Fruit fly (Drosophila melanogaster) whole organism, embryonic: ENCODE results near the gene SdhC.

Experiments
- BEAF-32 ChIP-seq: fragments of 200-800 bp; sonication (Bioruptor generic); optimal IDR thresholded peaks from 3 replicates; lab custom pipeline; 2017; ENCODE audit warnings: missing biosample characterization, missing genetic modification characterization, mild to moderate bottlenecking, moderate library complexity, missing genetic modification reagents
- Bgb ChIP-seq: fragments of 200-800 bp; sonication (Bioruptor generic); IDR thresholded peaks from 2 replicates; pipeline ENCODE4 v1.3.6; 2022; ENCODE audit warnings: missing biosample characterization, missing genetic modification characterization; ENCODE audit not compliant: partially characterized antibody
- CG1024 ChIP-seq: fragments of 200-800 bp; sonication (Bioruptor generic); IDR thresholded peaks from 2 replicates; pipeline ENCODE4 v1.3.6; 2022; ENCODE audit warnings: missing biosample characterization, missing genetic modification characterization
- CG10267 ChIP-seq: fragments of 200-800 bp; sonication (Bioruptor generic); optimal IDR thresholded peaks from 2 replicates; lab custom pipeline; 2018; ENCODE audit warnings: missing biosample characterization, mild to moderate bottlenecking, missing genetic modification characterization, moderate library complexity
- CG1233 ChIP-seq: fragments of 200-800 bp; sonication (Bioruptor generic); optimal IDR thresholded peaks from 4 replicates; lab custom pipeline; 2018; ENCODE audit warnings: missing biosample characterization, mild to moderate bottlenecking, missing genetic modification characterization
- CG12942 ChIP-seq: fragments of 200-800 bp; sonication (Bioruptor generic); optimal IDR thresholded peaks from 3 replicates; lab custom pipeline; 2016; ENCODE audit warnings: missing biosample characterization, missing genetic modification characterization
- CG14965 ChIP-seq: fragments of 200-800 bp; sonication (Bioruptor generic); optimal IDR thresholded peaks from 2 replicates; lab custom pipeline; 2016; ENCODE audit warnings: missing biosample characterization, missing genetic modification characterization, borderline replicate concordance
- CG1529 ChIP-seq: fragments of 200-800 bp; sonication (Bioruptor generic); optimal IDR thresholded peaks from 3 replicates; lab custom pipeline; 2018; ENCODE audit warnings: missing biosample characterization, missing genetic modification characterization
- CG17568 ChIP-seq: fragments of 200-800 bp; sonication (Bioruptor generic); optimal IDR thresholded peaks from 2 replicates; lab custom pipeline; 2018; ENCODE audit warnings: missing biosample characterization, mild to moderate bottlenecking, missing genetic modification characterization, moderate library complexity
- CG2129 ChIP-seq: fragments of 200-800 bp; sonication (Bioruptor generic); IDR thresholded peaks from 2 replicates; pipeline ENCODE4 v1.3.6; 2022; ENCODE audit warnings: missing biosample characterization, missing genetic modification characterization; ENCODE audit not compliant: partially characterized antibody
- CG2678 ChIP-seq: fragments of 200-800 bp; sonication (Bioruptor generic); optimal IDR thresholded peaks from 3 replicates; lab custom pipeline; 2019; ENCODE audit warnings: missing biosample characterization, mild to moderate bottlenecking, missing genetic modification characterization, moderate library complexity
- CG3847 ChIP-seq: fragments of 200-800 bp; sonication (Bioruptor generic); IDR thresholded peaks from 2 replicates; pipeline ENCODE4 v1.3.6; 2022; ENCODE audit warnings: missing biosample characterization, missing genetic modification characterization
- CG6854 ChIP-seq: fragments of 200-800 bp; sonication (Bioruptor generic); optimal IDR thresholded peaks from 3 replicates; lab custom pipeline; 2017; ENCODE audit warnings: missing biosample characterization, mild to moderate bottlenecking, missing genetic modification characterization
- CG7556 ChIP-seq: fragments of 200-800 bp; sonication (Bioruptor generic); optimal IDR thresholded peaks from 2 replicates; lab custom pipeline; 2017; ENCODE audit warnings: missing biosample characterization, mild to moderate bottlenecking, missing genetic modification characterization
- CG7987 ChIP-seq: fragments of 200-800 bp; sonication (Bioruptor generic); optimal IDR thresholded peaks from 2 replicates; lab custom pipeline; 2018; ENCODE audit warnings: missing biosample characterization, mild to moderate bottlenecking, missing genetic modification characterization, moderate library complexity
- CG8765 ChIP-seq: fragments of 200-800 bp; sonication (Bioruptor generic); IDR thresholded peaks from 2 replicates; pipeline ENCODE4 v1.3.6; 2022; ENCODE audit warnings: missing biosample characterization, missing genetic modification characterization
- CkIIα-i1 ChIP-seq: fragments of 200-800 bp; sonication (Bioruptor generic); IDR thresholded peaks from 2 replicates; pipeline ENCODE4 v1.3.6; 2022; ENCODE audit warnings: missing biosample characterization, missing genetic modification characterization
- Dfd ChIP-seq, 2 experiments: fragments of >200 bp; optimal IDR thresholded peaks; 2 replicates each; lab custom pipeline; 2017; ENCODE audit warnings: missing biosample characterization in 2 of 2, missing genetic modification characterization in 2 of 2
- MBD-R2 ChIP-seq: fragments of 200-800 bp; sonication (Bioruptor generic); IDR thresholded peaks from 2 replicates; pipeline ENCODE4 v1.3.6; 2022; ENCODE audit warnings: missing biosample characterization, missing genetic modification characterization
- MTF-1 ChIP-seq: fragments of 200-800 bp; sonication (Bioruptor generic); optimal IDR thresholded peaks from 2 replicates; lab custom pipeline; 2018; ENCODE audit warnings: missing biosample characterization, mild to moderate bottlenecking, missing genetic modification characterization, borderline replicate concordance
- TFAM ChIP-seq: fragments of 200-800 bp; sonication (Bioruptor generic); optimal IDR thresholded peaks from 2 replicates; lab custom pipeline; 2017; ENCODE audit warnings: missing biosample characterization, missing genetic modification characterization, inconsistent platforms
- ap ChIP-seq: fragments of 200-800 bp; sonication (Bioruptor generic); IDR thresholded peaks from 2 replicates; pipeline ENCODE4 v1.3.6; 2022; ENCODE audit warnings: missing biosample characterization, missing genetic modification characterization
- az2 ChIP-seq: fragments of 200-800 bp; sonication (Bioruptor generic); optimal IDR thresholded peaks from 3 replicates; lab custom pipeline; 2016; ENCODE audit warnings: missing biosample characterization, missing genetic modification characterization
- bab2 ChIP-seq: fragments of 200-800 bp; sonication (Bioruptor generic); optimal IDR thresholded peaks from 2 replicates; lab custom pipeline; 2016; ENCODE audit warnings: missing biosample characterization, missing genetic modification characterization
- chinmo ChIP-seq: fragments of 200-800 bp; sonication (Bioruptor generic); IDR thresholded peaks from 4 replicates; pipeline ENCODE4 v1.3.6; 2022; ENCODE audit warnings: missing biosample characterization, missing genetic modification characterization; ENCODE audit not compliant: partially characterized antibody
- esg ChIP-seq: fragments of 200-800 bp; sonication (Bioruptor generic); conservative IDR thresholded peaks from 2 replicates; pipeline ENCODE4 v1.3.6; 2022; ENCODE audit warnings: missing biosample characterization, missing genetic modification characterization
- exex ChIP-seq: fragments of 200-800 bp; sonication (Bioruptor generic); optimal IDR thresholded peaks from 4 replicates; lab custom pipeline; 2018; ENCODE audit warnings: missing biosample characterization, mild to moderate bottlenecking, missing genetic modification characterization, moderate library complexity
- gsb-n ChIP-seq: fragments of 200-800 bp; sonication (Bioruptor generic); optimal IDR thresholded peaks from 3 replicates; lab custom pipeline; 2018; ENCODE audit warnings: missing biosample characterization, mild to moderate bottlenecking, missing genetic modification characterization
- gt ChIP-seq: fragments of 200-800 bp; sonication (Bioruptor generic); IDR thresholded peaks from 2 replicates; pipeline ENCODE4 v1.3.6; 2022; ENCODE audit warnings: missing biosample characterization, missing genetic modification characterization
- ind ChIP-seq: fragments of 200-800 bp; sonication (Bioruptor generic); optimal IDR thresholded peaks from 3 replicates; lab custom pipeline; 2016; ENCODE audit warnings: missing biosample characterization, missing genetic modification characterization
- lola ChIP-seq, 3 experiments: fragments of >200 bp in 2 of 3; fragments of 200-800 bp in 1 of 3; sonication (Bioruptor generic) in 1 of 3; optimal IDR thresholded peaks; 2 replicates each; lab custom pipeline; 2017 to 2019; ENCODE audit warnings: missing biosample characterization in 3 of 3, missing genetic modification characterization in 3 of 3, mild to moderate bottlenecking in 1 of 3, moderate library complexity in 1 of 3
- luna ChIP-seq: fragments of 200-800 bp; sonication (Bioruptor generic); optimal IDR thresholded peaks from 2 replicates; lab custom pipeline; 2016; ENCODE audit warnings: missing biosample characterization, missing genetic modification characterization
- mam ChIP-seq: fragments of 200-800 bp; sonication (Bioruptor generic); optimal IDR thresholded peaks from 3 replicates; lab custom pipeline; 2016; ENCODE audit warnings: missing biosample characterization, missing genetic modification characterization
- prd ChIP-seq, 3 experiments: fragments of >200 bp in 2 of 3; fragments of 200-800 bp in 1 of 3; sonication (Bioruptor generic) in 1 of 3; optimal IDR thresholded peaks in 2 of 3; IDR thresholded peaks in 1 of 3; 2 replicates in 2 of 3; 3 replicates in 1 of 3; pipeline versions ENCODE4 v1.3.6 to Lab custom; 2017 to 2022; ENCODE audit warnings: missing biosample characterization in 1 of 3, missing genetic modification characterization in 1 of 3
- psq ChIP-seq: fragments of 200-800 bp; sonication (Bioruptor generic); optimal IDR thresholded peaks from 2 replicates; lab custom pipeline; 2017; ENCODE audit warnings: missing biosample characterization, missing genetic modification characterization
- sens-2 ChIP-seq: fragments of 200-800 bp; sonication (Bioruptor generic); IDR thresholded peaks from 2 replicates; pipeline ENCODE4 v1.3.6; 2022; ENCODE audit warnings: missing biosample characterization, missing genetic modification characterization
- sqz ChIP-seq: fragments of 200-800 bp; sonication (Bioruptor generic); optimal IDR thresholded peaks from 3 replicates; lab custom pipeline; 2018; ENCODE audit warnings: missing biosample characterization, mild to moderate bottlenecking, missing genetic modification characterization
- tna ChIP-seq: fragments of 200-800 bp; sonication (Bioruptor generic); IDR thresholded peaks from 2 replicates; pipeline ENCODE4 v1.3.6; 2022; ENCODE audit warnings: missing biosample characterization, missing genetic modification characterization; ENCODE audit not compliant: partially characterized antibody
- tx ChIP-seq: fragments of 200-800 bp; sonication (Bioruptor generic); optimal IDR thresholded peaks from 2 replicates; lab custom pipeline; 2016; ENCODE audit warnings: missing biosample characterization, missing genetic modification characterization
- wor ChIP-seq: fragments of 200-800 bp; sonication (Bioruptor generic); IDR thresholded peaks from 2 replicates; pipeline ENCODE4 v1.3.6; 2022; ENCODE audit warnings: missing biosample characterization, missing genetic modification characterization

Gene SdhC

DNA sequence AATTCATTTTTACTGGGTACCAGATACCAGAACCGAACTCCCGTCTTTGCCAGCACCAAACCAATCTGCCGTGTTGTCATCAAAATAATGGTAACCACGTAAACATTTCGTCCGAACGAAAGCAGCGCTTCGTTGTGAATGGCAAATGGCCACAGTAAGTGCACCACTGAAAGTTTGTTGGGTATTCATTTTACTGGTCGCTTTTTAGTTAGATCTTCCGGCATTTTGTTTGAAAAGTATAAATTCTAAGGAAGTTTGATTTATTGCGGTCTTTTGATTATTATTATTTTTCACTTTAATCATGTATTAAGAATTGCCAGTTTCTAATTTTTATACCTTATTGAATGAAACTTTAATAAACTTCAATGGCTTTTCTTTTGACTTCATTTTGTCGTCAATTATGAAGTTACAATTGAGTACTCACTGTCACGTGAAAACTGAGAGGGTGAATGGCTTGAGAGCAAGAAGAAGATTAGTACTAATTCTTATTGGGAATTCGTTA, 4.9 kb upstream of the SdhC start, which contains the start of gene ZnT86D (continued):
- peak; percentile 60 for TF ChIP-seq mam (GFP tag; lab: Kevin White, UChicago)
- no peak for TF ChIP-seq tna
- peak; percentile 20 for TF ChIP-seq gsb-n (tag; lab: Kevin White, UChicago)
- peak; percentile 49 for TF ChIP-seq bab2 (GFP tag; lab: Kevin White, UChicago)
- peak; percentile 44 for TF ChIP-seq BEAF-32 (GFP tag; lab: Kevin White, UChicago)
- TF ChIP-seq CG3847 (GFP tag; lab: Robert Waterston, UW), result peak; percentile 65
- peak; percentile 83 for TF ChIP-seq CG2678 (tag; lab: Kevin White, UChicago)
- TF ChIP-seq Dfd (GFP tag; optimal IDR thresholded peaks at IDR 0.05; lab: Kevin White, UChicago), result no peak
- TF ChIP-seq CG10267 (tag; lab: Kevin White, UChicago), result peak; percentile 54
- TF ChIP-seq CG7987 (GFP tag; lab: Kevin White, UChicago), result peak; percentile 4
- TF ChIP-seq chinmo (GFP tag; lab: Robert Waterston, UW), result no peak
- TF ChIP-seq gt (GFP tag; lab: Robert Waterston, UW), result no peak
- peak; percentile 68 for TF ChIP-seq CG7556 (GFP tag; lab: Kevin White, UChicago)
- peak; percentile 77 for TF ChIP-seq MBD-R2 (GFP tag; lab: Robert Waterston, UW)
- TF ChIP-seq CG8765 (GFP tag; lab: Robert Waterston, UW), result no peak
- TF ChIP-seq CG17568, result peak; percentile 58
- TF ChIP-seq prd (optimal IDR thresholded peaks at IDR 0.05; lab: Kevin White, UChicago), result no peak
- TF ChIP-seq prd (GFP tag; IDR thresholded peaks at IDR 0.05; lab: Robert Waterston, UW), result peak; percentile 69
- TF ChIP-seq psq (GFP tag; lab: Kevin White, UChicago), result no peak
- no peak for TF ChIP-seq ap (GFP tag; lab: Robert Waterston, UW)
- no peak for TF ChIP-seq az2 (GFP tag; lab: Kevin White, UChicago)
- TF ChIP-seq MTF-1 (GFP tag; lab: Kevin White, UChicago), result no peak
- TF ChIP-seq lola (GFP tag; optimal IDR thresholded peaks at IDR 0.05; lab: Kevin White, UChicago), result peak in 1 of 3 experiments; percentile 46
- no peak for TF ChIP-seq esg (GFP tag; lab: Robert Waterston, UW)
- no peak for TF ChIP-seq CG6854 (GFP tag; lab: Kevin White, UChicago)
- TF ChIP-seq luna, result no peak
- peak; percentile 20 for TF ChIP-seq CG1529 (GFP tag; lab: Kevin White, UChicago)
- no peak for TF ChIP-seq CG2129 (GFP tag; lab: Robert Waterston, UW)
- TF ChIP-seq CkIIα-i1 (GFP tag; lab: Robert Waterston, UW), result no peak
- TF ChIP-seq ind, result peak; percentile 59
- TF ChIP-seq exex (tag; lab: Kevin White, UChicago), result peak; percentile 50
- no peak for TF ChIP-seq CG1024 (GFP tag; lab: Robert Waterston, UW)
- no peak for TF ChIP-seq Bgb (GFP tag; lab: Robert Waterston, UW)
- TF ChIP-seq sqz, result peak; percentile 46
- TF ChIP-seq wor, result no peak
- TF ChIP-seq sens-2 (GFP tag; lab: Robert Waterston, UW), result no peak
- peak; percentile 45 for TF ChIP-seq tx (GFP tag; lab: Kevin White, UChicago)
- TF ChIP-seq CG1233 (GFP tag; lab: Kevin White, UChicago), result peak; percentile 46
- no peak for TF ChIP-seq CG14965 (GFP tag; lab: Kevin White, UChicago)
- no peak for TF ChIP-seq CG12942 (GFP tag; lab: Kevin White, UChicago)
- no peak for TF ChIP-seq TFAM
- TF ChIP-seq, all 482 proteins: peak for 254
